Worm (Caenorhabditis elegans) whole organism, late embryonic: ENCODE results near the gene rps-28.

Source experiments
- ceh-24 ChIP-seq: sonication (generic microtip); optimal IDR thresholded peaks from 2 replicates; lab custom pipeline; 2016; ENCODE audit warnings: mild to moderate bottlenecking, missing genetic modification characterization, missing compliant biosample characterization
- ceh-48 ChIP-seq: sonication (generic microtip); optimal IDR thresholded peaks from 2 replicates; lab custom pipeline; 2016; ENCODE audit warnings: missing genetic modification characterization, inconsistent platforms, missing compliant biosample characterization
- dmd-4 ChIP-seq: sonication (generic microtip); optimal IDR thresholded peaks from 2 replicates; lab custom pipeline; 2016; ENCODE audit warnings: borderline replicate concordance, missing genetic modification characterization, missing compliant biosample characterization
- lim-6 ChIP-seq: sonication (generic microtip); optimal IDR thresholded peaks from 2 replicates; lab custom pipeline; 2016; ENCODE audit warnings: missing genetic modification characterization, missing compliant biosample characterization
- nfya-1 ChIP-seq: sonication (generic microtip); optimal IDR thresholded peaks from 2 replicates; lab custom pipeline; 2017; ENCODE audit warnings: missing genetic modification characterization, mild to moderate bottlenecking, missing compliant biosample characterization, antibody characterized with exemption, moderate library complexity
- nhr-11 ChIP-seq: fragments of 150-350 bp; optimal IDR thresholded peaks from 2 replicates; lab custom pipeline; 2014; ENCODE audit warnings: missing biosample characterization, missing genetic modification characterization
- odd-2 ChIP-seq: sonication (generic microtip); optimal IDR thresholded peaks from 2 replicates; lab custom pipeline; 2017; ENCODE audit warnings: antibody characterized with exemption, mild to moderate bottlenecking, missing genetic modification characterization, missing compliant biosample characterization
- pag-3 ChIP-seq: sonication (generic microtip); optimal IDR thresholded peaks from 2 replicates; lab custom pipeline; 2016; ENCODE audit warnings: missing compliant biosample characterization, missing genetic modification characterization, borderline replicate concordance
- pha-4 ChIP-seq: fragments of 150-350 bp; optimal IDR thresholded peaks from 2 replicates; lab custom pipeline; 2018; ENCODE audit warnings: missing biosample characterization, missing genetic modification reagents, missing genetic modification characterization
- ttx-3 ChIP-seq: sonication (generic microtip); optimal IDR thresholded peaks from 2 replicates; lab custom pipeline; 2016; ENCODE audit warnings: missing genetic modification reagents, missing genetic modification characterization, missing compliant biosample characterization

ce11 chrIV:1707960-1708359, 48.5 kb downstream of the rps-28 start:
- TF ChIP-seq ceh-24 (tag; lab: Kevin White, UChicago), result no peak
- no peak for TF ChIP-seq lim-6 (tag; lab: Kevin White, UChicago)
- TF ChIP-seq dmd-4, result no peak
- TF ChIP-seq odd-2 (tag; lab: Kevin White, UChicago), result no peak
- no peak for TF ChIP-seq pha-4
- TF ChIP-seq nhr-11 (tag; lab: Kevin White, UChicago), result no peak
- TF ChIP-seq pag-3 (tag; lab: Kevin White, UChicago), result no peak
- TF ChIP-seq ttx-3 (tag; lab: Kevin White, UChicago), result no peak
- no peak for TF ChIP-seq nfya-1 (tag; lab: Kevin White, UChicago)
- no peak for TF ChIP-seq ceh-48
